Fruit fly (Drosophila melanogaster) whole organism, embryonic: ENCODE data around the gene synr.

ENCODE experiments used
- BEAF-32 ChIP-seq: fragments of 200-800 bp; sonication (Bioruptor generic); optimal IDR thresholded peaks from 3 replicates; lab custom pipeline; 2017; ENCODE audit warnings: missing biosample characterization, missing genetic modification characterization, mild to moderate bottlenecking, moderate library complexity, missing genetic modification reagents
- CG10543 ChIP-seq: fragments of 200-800 bp; sonication (Bioruptor generic); optimal IDR thresholded peaks from 3 replicates; lab custom pipeline; 2017; ENCODE audit warnings: missing biosample characterization, mild to moderate bottlenecking, missing genetic modification characterization, moderate library complexity
- CG11504 ChIP-seq: fragments of 200-800 bp; sonication (Bioruptor generic); optimal IDR thresholded peaks from 3 replicates; lab custom pipeline; 2019; ENCODE audit warnings: missing biosample characterization, mild to moderate bottlenecking, missing genetic modification characterization, moderate library complexity
- CG13287 ChIP-seq: fragments of 200-800 bp; sonication (Bioruptor generic); IDR thresholded peaks from 2 replicates; pipeline ENCODE4 v1.3.6; 2022; ENCODE audit warnings: missing biosample characterization, missing genetic modification characterization; ENCODE audit not compliant: partially characterized antibody
- CG15479 ChIP-seq: fragments of 200-800 bp; sonication (Bioruptor generic); optimal IDR thresholded peaks from 3 replicates; lab custom pipeline; 2019; ENCODE audit warnings: missing biosample characterization, mild to moderate bottlenecking, missing genetic modification characterization, moderate library complexity
- CG17385 ChIP-seq: fragments of 200-800 bp; sonication (Bioruptor generic); optimal IDR thresholded peaks from 3 replicates; lab custom pipeline; 2018; ENCODE audit warnings: missing biosample characterization, mild to moderate bottlenecking, missing genetic modification characterization
- CG18619 ChIP-seq: fragments of 200-800 bp; sonication (Bioruptor generic); optimal IDR thresholded peaks from 3 replicates; lab custom pipeline; 2017; ENCODE audit warnings: missing biosample characterization, mild to moderate bottlenecking, missing genetic modification characterization
- CG3065 ChIP-seq: fragments of 200-800 bp; sonication (Bioruptor generic); optimal IDR thresholded peaks from 2 replicates; lab custom pipeline; 2016; ENCODE audit warnings: missing biosample characterization, missing genetic modification characterization
- CG34422 ChIP-seq: fragments of 200-800 bp; sonication (Bioruptor generic); IDR thresholded peaks from 3 replicates; pipeline ENCODE4 v1.3.6; 2022; ENCODE audit warnings: missing biosample characterization, missing genetic modification characterization
- CG3838 ChIP-seq: fragments of 200-800 bp; sonication (Bioruptor generic); optimal IDR thresholded peaks from 3 replicates; lab custom pipeline; 2016; ENCODE audit warnings: missing biosample characterization, missing genetic modification characterization
- CG3995 ChIP-seq: fragments of 200-800 bp; sonication (Bioruptor generic); optimal IDR thresholded peaks from 3 replicates; lab custom pipeline; 2016; ENCODE audit warnings: missing biosample characterization, missing genetic modification characterization
- CG4360 ChIP-seq: fragments of 200-800 bp; sonication (Bioruptor generic); IDR thresholded peaks from 2 replicates; pipeline ENCODE4 v1.3.6; 2022; ENCODE audit warnings: missing biosample characterization, missing genetic modification characterization
- CG4617 ChIP-seq: fragments of 200-800 bp; sonication (Bioruptor generic); optimal IDR thresholded peaks from 3 replicates; lab custom pipeline; 2016; ENCODE audit warnings: missing biosample characterization, missing genetic modification characterization, borderline replicate concordance
- CG8924 ChIP-seq: fragments of 200-800 bp; optimal IDR thresholded peaks from 3 replicates; lab custom pipeline; 2019; ENCODE audit warnings: missing biosample characterization, mild to moderate bottlenecking, missing genetic modification characterization, moderate library complexity
- CG9797 ChIP-seq: fragments of 200-800 bp; sonication (Bioruptor generic); optimal IDR thresholded peaks from 3 replicates; lab custom pipeline; 2018; ENCODE audit warnings: missing biosample characterization, mild to moderate bottlenecking, missing genetic modification characterization
- Dp ChIP-seq: fragments of 200-800 bp; sonication (Bioruptor generic); optimal IDR thresholded peaks from 2 replicates; lab custom pipeline; 2018; ENCODE audit warnings: missing biosample characterization, mild to moderate bottlenecking, missing genetic modification characterization, moderate library complexity
- Dref ChIP-seq: fragments of 200-800 bp; sonication (Bioruptor generic); IDR thresholded peaks from 2 replicates; pipeline ENCODE4 v1.3.6; 2022; ENCODE audit warnings: missing biosample characterization, missing genetic modification characterization
- Drgx ChIP-seq: fragments of 200-800 bp; sonication (Bioruptor generic); IDR thresholded peaks from 2 replicates; pipeline ENCODE4 v1.3.6; 2022; ENCODE audit warnings: missing biosample characterization, missing genetic modification characterization
- Ets97D ChIP-seq: fragments of 200-800 bp; sonication (Bioruptor generic); optimal IDR thresholded peaks from 3 replicates; lab custom pipeline; 2016; ENCODE audit warnings: missing biosample characterization, missing genetic modification characterization
- HmgZ ChIP-seq: fragments of 200-800 bp; sonication (Bioruptor generic); optimal IDR thresholded peaks from 2 replicates; lab custom pipeline; 2018; ENCODE audit warnings: missing biosample characterization, mild to moderate bottlenecking, missing genetic modification characterization
- Jarid2 ChIP-seq: fragments of 200-800 bp; sonication (Bioruptor generic); optimal IDR thresholded peaks from 3 replicates; lab custom pipeline; 2017; ENCODE audit warnings: mild to moderate bottlenecking, missing biosample characterization, missing genetic modification reagents, missing genetic modification characterization
- MBD-R2 ChIP-seq: fragments of 200-800 bp; sonication (Bioruptor generic); IDR thresholded peaks from 2 replicates; pipeline ENCODE4 v1.3.6; 2022; ENCODE audit warnings: missing biosample characterization, missing genetic modification characterization
- MESR4 ChIP-seq: fragments of 200-800 bp; sonication (Bioruptor generic); optimal IDR thresholded peaks from 2 replicates; lab custom pipeline; 2018; ENCODE audit warnings: missing biosample characterization, mild to moderate bottlenecking, missing genetic modification characterization, moderate library complexity
- MTF-1 ChIP-seq: fragments of 200-800 bp; sonication (Bioruptor generic); optimal IDR thresholded peaks from 2 replicates; lab custom pipeline; 2018; ENCODE audit warnings: missing biosample characterization, mild to moderate bottlenecking, missing genetic modification characterization, borderline replicate concordance
- Med ChIP-seq: fragments of 200-800 bp; sonication (Bioruptor generic); peaks from one replicate; lab custom pipeline; 2016; ENCODE audit warnings: missing biosample characterization, missing genetic modification characterization, mild to moderate bottlenecking, inconsistent platforms, moderate library complexity
- Myb ChIP-seq: fragments of 200-800 bp; sonication (Bioruptor generic); optimal IDR thresholded peaks from 2 replicates; lab custom pipeline; 2016; ENCODE audit warnings: missing biosample characterization, missing genetic modification characterization
- PHDP ChIP-seq: fragments of 200-800 bp; sonication (Bioruptor generic); optimal IDR thresholded peaks from 3 replicates; lab custom pipeline; 2018; ENCODE audit warnings: missing biosample characterization, mild to moderate bottlenecking, missing genetic modification characterization, moderate library complexity
- YL-1 ChIP-seq: fragments of 200-800 bp; sonication (Bioruptor generic); optimal IDR thresholded peaks from 3 replicates; lab custom pipeline; 2017; ENCODE audit warnings: missing biosample characterization, mild to moderate bottlenecking, missing genetic modification characterization
- bigmax ChIP-seq: fragments of 200-800 bp; sonication (Bioruptor generic); optimal IDR thresholded peaks from 2 replicates; lab custom pipeline; 2018; ENCODE audit warnings: missing biosample characterization, mild to moderate bottlenecking, missing genetic modification characterization
- bowl ChIP-seq: fragments of 200-800 bp; sonication (Bioruptor generic); IDR thresholded peaks from 2 replicates; pipeline ENCODE4 v1.3.6; 2022; ENCODE audit warnings: missing biosample characterization, missing genetic modification characterization
- dm ChIP-seq: fragments of 200-800 bp; sonication (Bioruptor generic); optimal IDR thresholded peaks from 3 replicates; lab custom pipeline; 2016; ENCODE audit warnings: missing biosample characterization, missing genetic modification characterization
- ewg ChIP-seq: fragments of 200-800 bp; sonication (Bioruptor generic); optimal IDR thresholded peaks from 3 replicates; lab custom pipeline; 2017; ENCODE audit warnings: mild to moderate bottlenecking, missing biosample characterization, missing genetic modification reagents, missing genetic modification characterization
- gcm ChIP-seq: fragments of 200-800 bp; sonication (Bioruptor generic); optimal IDR thresholded peaks from 2 replicates; lab custom pipeline; 2019; ENCODE audit warnings: missing biosample characterization, mild to moderate bottlenecking, missing genetic modification characterization, moderate library complexity
- gfzf ChIP-seq: fragments of 200-800 bp; sonication (Bioruptor generic); optimal IDR thresholded peaks from 2 replicates; lab custom pipeline; 2016; ENCODE audit warnings: missing biosample characterization, mild to moderate bottlenecking, missing genetic modification characterization, moderate library complexity
- maf-S ChIP-seq: fragments of 200-800 bp; sonication (Bioruptor generic); optimal IDR thresholded peaks from 2 replicates; lab custom pipeline; 2016; ENCODE audit warnings: missing biosample characterization, missing genetic modification characterization
- otp ChIP-seq: fragments of 200-800 bp; sonication (Bioruptor generic); IDR thresholded peaks from 3 replicates; pipeline ENCODE4, ENCODE4 v1.3.6; 2022; ENCODE audit warnings: missing biosample characterization, missing genetic modification characterization
- pfk ChIP-seq: fragments of 200-800 bp; sonication (Bioruptor generic); optimal IDR thresholded peaks from 2 replicates; lab custom pipeline; 2018; ENCODE audit warnings: missing biosample characterization, mild to moderate bottlenecking, missing genetic modification characterization, moderate library complexity
- phol ChIP-seq: fragments of 200-800 bp; sonication (Bioruptor generic); optimal IDR thresholded peaks from 3 replicates; lab custom pipeline; 2018; ENCODE audit warnings: missing biosample characterization, mild to moderate bottlenecking, missing genetic modification characterization, moderate library complexity
- psq ChIP-seq: fragments of 200-800 bp; sonication (Bioruptor generic); optimal IDR thresholded peaks from 2 replicates; lab custom pipeline; 2017; ENCODE audit warnings: missing biosample characterization, missing genetic modification characterization
- pzg ChIP-seq: fragments of 200-800 bp; sonication (Bioruptor generic); optimal IDR thresholded peaks from 3 replicates; lab custom pipeline; 2018; ENCODE audit warnings: missing biosample characterization, mild to moderate bottlenecking, missing genetic modification characterization, moderate library complexity
- run ChIP-seq: fragments of 200-800 bp; sonication (Bioruptor generic); optimal IDR thresholded peaks from 3 replicates; lab custom pipeline; 2018; ENCODE audit warnings: missing biosample characterization, mild to moderate bottlenecking, missing genetic modification characterization
- slou ChIP-seq: fragments of 200-800 bp; sonication (Bioruptor generic); optimal IDR thresholded peaks from 3 replicates; lab custom pipeline; 2016; ENCODE audit warnings: missing biosample characterization, missing genetic modification characterization
- stwl ChIP-seq: fragments of 200-800 bp; sonication (Bioruptor generic); optimal IDR thresholded peaks from 3 replicates; lab custom pipeline; 2018; ENCODE audit warnings: missing biosample characterization, mild to moderate bottlenecking, missing genetic modification characterization, moderate library complexity
- tgo ChIP-seq: fragments of 200-800 bp; sonication (Bioruptor generic); IDR thresholded peaks from 3 replicates; pipeline ENCODE4 v1.3.6; 2022; ENCODE audit warnings: missing biosample characterization, missing genetic modification characterization
- unpg ChIP-seq: fragments of 200-800 bp; sonication (Bioruptor generic); optimal IDR thresholded peaks from 3 replicates; lab custom pipeline; 2018; ENCODE audit warnings: missing biosample characterization, mild to moderate bottlenecking, missing genetic modification characterization, moderate library complexity
- usp ChIP-seq: fragments of >200 bp; optimal IDR thresholded peaks from 2 replicates; lab custom pipeline; 2017; ENCODE audit warnings: missing biosample characterization, missing genetic modification characterization
- z ChIP-seq: fragments of 200-800 bp; sonication (Bioruptor generic); IDR thresholded peaks from 3 replicates; pipeline ENCODE4 v1.3.6; 2022; ENCODE audit warnings: missing biosample characterization, missing genetic modification characterization

The synr gene

DNA sequence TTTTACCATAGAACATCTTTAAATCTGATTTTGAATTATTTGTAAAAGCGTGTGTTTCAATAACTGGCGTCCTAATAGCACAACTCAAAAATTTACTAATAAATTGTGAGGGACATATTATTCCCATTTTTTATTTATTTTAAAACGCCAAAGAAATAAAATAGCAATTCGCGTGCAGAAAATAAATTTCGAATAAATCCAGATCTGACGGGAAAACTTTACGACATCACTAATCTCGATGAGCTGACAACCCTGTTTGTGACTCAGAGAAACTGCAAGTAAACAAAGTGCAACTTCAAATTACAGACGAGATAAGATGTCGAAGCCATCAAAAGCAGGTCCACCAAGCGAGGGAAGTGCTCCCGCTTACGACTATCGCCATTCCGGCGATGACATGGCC, 22.9 kb downstream of the synr start, which contains the start of gene CG34125 (continued):
- TF ChIP-seq CG10543: no peak

- TF ChIP-seq CG11504 (tag; lab: Kevin White, UChicago) (no peak), CG3065 (GFP tag; lab: Kevin White, UChicago) (no peak), z (0 out of 3 replicates have a peak, but pooled peaks have one; percentile 57), Med (GFP tag; lab: Kevin White, UChicago) (peak; percentile 68), gcm (no peak), tgo (GFP tag; lab: Robert Waterston, UW) (no peak)
Measured at dm6 chr2L:4965923-4966322, 23.4 kb downstream of the synr start.

dm6 chr2L:4967511-4967910, 25.0 kb downstream of the synr start, which contains the start of gene eIF3i:
eIF3i (minus strand) TSS chr2L:4967775.
- peak; percentile 64 for TF ChIP-seq CG9797 (GFP tag; lab: Kevin White, UChicago)
- 0 out of 2 replicates have a peak, but pooled peaks have one; percentile 33 for TF ChIP-seq CG4360 (GFP tag; lab: Robert Waterston, UW)
- peak; percentile 13 for TF ChIP-seq Myb
- peak; percentile 20; the same call in 1 of the 2 replicates for TF ChIP-seq CG13287 (GFP tag; lab: Robert Waterston, UW)
- peak; percentile 65 for TF ChIP-seq Med (GFP tag; lab: Kevin White, UChicago)
- peak; percentile 49; the same call in 1 of the 3 replicates for TF ChIP-seq CG34422 (GFP tag; lab: Robert Waterston, UW)
- no peak for TF ChIP-seq PHDP (tag; lab: Kevin White, UChicago)
- TF ChIP-seq CG15479 (GFP tag; lab: Kevin White, UChicago): peak; percentile 28
- TF ChIP-seq BEAF-32 (GFP tag; lab: Kevin White, UChicago): peak; percentile 17
- TF ChIP-seq otp: no peak
- TF ChIP-seq Dref (GFP tag; lab: Robert Waterston, UW): no peak
- TF ChIP-seq slou (GFP tag; lab: Kevin White, UChicago): no peak
- TF ChIP-seq dm (GFP tag; lab: Kevin White, UChicago): peak; percentile 61
- no peak for TF ChIP-seq CG3995
- no peak for TF ChIP-seq psq
- TF ChIP-seq Dp (GFP tag; lab: Kevin White, UChicago): peak; percentile 18
- peak; percentile 51 for TF ChIP-seq YL-1 (GFP tag; lab: Kevin White, UChicago)
- no peak for TF ChIP-seq unpg
- peak; percentile 6 for TF ChIP-seq CG8924 (tag; lab: Kevin White, UChicago)
- TF ChIP-seq MESR4 (GFP tag; lab: Kevin White, UChicago): peak; percentile 66
- peak; percentile 42; the same call in 1 of the 2 replicates for TF ChIP-seq MBD-R2 (GFP tag; lab: Robert Waterston, UW)
- TF ChIP-seq HmgZ: peak; percentile 38
- TF ChIP-seq CG4617: peak; percentile 54
- TF ChIP-seq phol: peak; percentile 1
- TF ChIP-seq pzg (GFP tag; lab: Kevin White, UChicago): peak; percentile 55
- no peak for TF ChIP-seq pfk (GFP tag; lab: Kevin White, UChicago)
- peak; percentile 77 for TF ChIP-seq gfzf (GFP tag; lab: Kevin White, UChicago)
- TF ChIP-seq run: no peak
- peak; percentile 11 for TF ChIP-seq stwl (tag; lab: Kevin White, UChicago)
- TF ChIP-seq bigmax: peak; percentile 97

dm6 chr2L:4968767-4969166, 26.2 kb downstream of the synr start, which contains the start of the genes Scox and Polr1C:
Scox (minus strand) TSS chr2L:4968935.
Polr1C (plus strand) TSS chr2L:4969004.
- no peak for TF ChIP-seq bowl (GFP tag; lab: Robert Waterston, UW)
- TF ChIP-seq maf-S (GFP tag; lab: Kevin White, UChicago): no peak
- TF ChIP-seq Dp (GFP tag; lab: Kevin White, UChicago): peak; percentile 19
- no peak for TF ChIP-seq CG18619 (GFP tag; lab: Kevin White, UChicago)
- TF ChIP-seq CG3838 (GFP tag; lab: Kevin White, UChicago): no peak
- TF ChIP-seq usp: no peak
- TF ChIP-seq MTF-1: no peak
- peak; percentile 68 for TF ChIP-seq bigmax
- TF ChIP-seq gfzf (GFP tag; lab: Kevin White, UChicago): peak; percentile 49
- peak; percentile 89 for TF ChIP-seq CG17385 (GFP tag; lab: Kevin White, UChicago)
- TF ChIP-seq Drgx (GFP tag; lab: Robert Waterston, UW): no peak
- no peak for TF ChIP-seq ewg (GFP tag; lab: Kevin White, UChicago)
- peak; percentile 31 for TF ChIP-seq BEAF-32 (GFP tag; lab: Kevin White, UChicago)
- TF ChIP-seq Jarid2: no peak
- TF ChIP-seq Ets97D (GFP tag; lab: Kevin White, UChicago): no peak
- peak; percentile 44 for TF ChIP-seq MESR4 (GFP tag; lab: Kevin White, UChicago)
